Fruit fly (Drosophila melanogaster): Measurements from ENCODE around the gene CG9458.
A peak's percentile ranks its signal among the peaks of the same experiment; 100 is the strongest.

Gene CG9458

dm6 chr3R:9791177-9791806 lies 28.4 kb downstream of the CG9458 start, which contains the start of the genes CG12945 and CG8507 (continued):
- TF ChIP-seq odd (GFP tag; optimal IDR thresholded peaks at IDR 0.05) (no peak), CG10431 (GFP tag; optimal IDR thresholded peaks at IDR 0.05) (no peak), CG1529 (GFP tag; optimal IDR thresholded peaks at IDR 0.05) (no peak), knrl (GFP tag; IDR thresholded peaks at IDR 0.05; ENCODE audit: partially characterized antibody) (no peak), CG4328 (GFP tag; optimal IDR thresholded peaks at IDR 0.05) (no peak), bigmax (GFP tag; optimal IDR thresholded peaks at IDR 0.05) (no peak), CG6683 (GFP tag; optimal IDR thresholded peaks at IDR 0.05) (no peak), CG18262 (tag; optimal IDR thresholded peaks at IDR 0.05) (peak; percentile 48), fd96Cb (tag; optimal IDR thresholded peaks at IDR 0.05) (no peak), CG33213 (GFP tag; optimal IDR thresholded peaks at IDR 0.05) (no peak), CG7372 (GFP tag; IDR thresholded peaks at IDR 0.05) (no peak), exex (tag; optimal IDR thresholded peaks at IDR 0.05) (no peak), trem (tag; optimal IDR thresholded peaks at IDR 0.05) (peak; percentile 34), sug (tag; optimal IDR thresholded peaks at IDR 0.05) (peak; percentile 71), CG12236 (GFP tag; optimal IDR thresholded peaks at IDR 0.05) (no peak), chif (GFP tag; optimal IDR thresholded peaks at IDR 0.05) (peak in 1 of 2 experiments; percentile 37), Six4 (GFP tag; optimal IDR thresholded peaks at IDR 0.05) (no peak), Mrtf (GFP tag; IDR thresholded peaks at IDR 0.05) (no peak), Chrac-16 (GFP tag; optimal IDR thresholded peaks at IDR 0.05) (peak; percentile 28), NK7.1 (GFP tag; optimal IDR thresholded peaks at IDR 0.05) (no peak), Ets65A (GFP tag) (peak; percentile 91), Dfd (GFP tag; optimal IDR thresholded peaks at IDR 0.05) (no peak), pum (GFP tag; optimal IDR thresholded peaks at IDR 0.05) (peak; percentile 15), CG6175 (GFP tag; IDR thresholded peaks at IDR 0.05) (no peak), Asciz (GFP tag; optimal IDR thresholded peaks at IDR 0.05) (no peak), az2 (GFP tag; optimal IDR thresholded peaks at IDR 0.05) (no peak), Bteb2 (GFP tag; optimal IDR thresholded peaks at IDR 0.05) (no peak), cad (GFP tag; optimal IDR thresholded peaks at IDR 0.05) (no peak), jigr1 (GFP tag; IDR thresholded peaks at IDR 0.05) (no peak), Myb (GFP tag; optimal IDR thresholded peaks at IDR 0.05) (peak; percentile 72), CG9797 (GFP tag; optimal IDR thresholded peaks at IDR 0.05) (peak; percentile 76), CG18476 (GFP tag; optimal IDR thresholded peaks at IDR 0.05) (peak; percentile 26), CG17912 (GFP tag; optimal IDR thresholded peaks at IDR 0.05) (no peak), Adf1 (GFP tag; IDR thresholded peaks at IDR 0.05) (no peak), Poxn (GFP tag; IDR thresholded peaks at IDR 0.05) (no peak), NC2β (GFP tag; optimal IDR thresholded peaks at IDR 0.05) (no peak), Antp (GFP tag; optimal IDR thresholded peaks at IDR 0.05) (peak; percentile 12), Taf1 (GFP tag; IDR thresholded peaks at IDR 0.05) (0 out of 2 replicates have a peak, but pooled peaks have one; percentile 19), CG1603 (tag; optimal IDR thresholded peaks at IDR 0.05) (peak; percentile 32), CG6654 (GFP tag; optimal IDR thresholded peaks at IDR 0.05) (no peak), CG13296 (GFP tag; optimal IDR thresholded peaks at IDR 0.05) (no peak), org-1 (GFP tag; optimal IDR thresholded peaks at IDR 0.05) (no peak), Vsx1 (GFP tag; optimal IDR thresholded peaks at IDR 0.05) (no peak), CG11456 (GFP tag; IDR thresholded peaks at IDR 0.05) (no peak), repo (GFP tag; optimal IDR thresholded peaks at IDR 0.05) (no peak), CG11504 (tag; optimal IDR thresholded peaks at IDR 0.05) (no peak), gce (GFP tag; IDR thresholded peaks at IDR 0.05) (no peak), CTCF (GFP tag; optimal IDR thresholded peaks at IDR 0.05) (no peak), Meics (GFP tag; optimal IDR thresholded peaks at IDR 0.05) (peak; percentile 52), CG16813 (GFP tag; IDR thresholded peaks at IDR 0.05; ENCODE audit: partially characterized antibody) (no peak), nau (GFP tag; optimal IDR thresholded peaks at IDR 0.05) (no peak), Hr51 (GFP tag; optimal IDR thresholded peaks at IDR 0.05) (no peak)
